Worm (Caenorhabditis elegans) whole organism, L1 larva: ENCODE results near the gene F54D12.1.

Experiments
- C04F5.9 ChIP-seq: sonication (generic microtip); optimal IDR thresholded peaks from 2 replicates; lab custom pipeline; 2016; ENCODE audit warnings: missing genetic modification characterization, missing compliant biosample characterization
- C16A3.4 ChIP-seq: fragments of 150-350 bp; optimal IDR thresholded peaks from 2 replicates; lab custom pipeline; 2014; ENCODE audit warnings: missing biosample characterization, missing genetic modification characterization
- F16B12.6 ChIP-seq: fragments of 150-350 bp; optimal IDR thresholded peaks from 2 replicates; lab custom pipeline; 2014; ENCODE audit warnings: missing biosample characterization, missing genetic modification characterization
- Y116A8C.19 ChIP-seq: sonication (generic microtip); optimal IDR thresholded peaks from 2 replicates; lab custom pipeline; 2016; ENCODE audit warnings: missing compliant biosample characterization, missing genetic modification characterization, borderline replicate concordance
- aha-1 ChIP-seq: fragments of 150-350 bp; optimal IDR thresholded peaks from 2 replicates; lab custom pipeline; 2014; ENCODE audit warnings: missing biosample characterization, missing genetic modification characterization
- alr-1 ChIP-seq: fragments of 200-800 bp; sonication (Bioruptor generic); optimal IDR thresholded peaks from 2 replicates; lab custom pipeline; 2018; ENCODE audit warnings: borderline replicate concordance, mild to moderate bottlenecking, missing genetic modification characterization, missing compliant biosample characterization
- ama-1 ChIP-seq: fragments of 150-350 bp; optimal IDR thresholded peaks from 2 replicates; lab custom pipeline; 2014
- blmp-1 ChIP-seq: fragments of 150-350 bp; optimal IDR thresholded peaks from 2 replicates; lab custom pipeline; 2014; ENCODE audit warnings: missing biosample characterization, missing genetic modification characterization
- ceh-82 ChIP-seq, 3 experiments: fragments of 150-350 bp in 1 of 3; sonication (generic microtip) in 2 of 3; optimal IDR thresholded peaks; 2 replicates each; lab custom pipeline; 2014 to 2017; ENCODE audit warnings: missing biosample characterization in 3 of 3, missing genetic modification characterization in 3 of 3
- ces-1 ChIP-seq: fragments of 150-350 bp; optimal IDR thresholded peaks from 2 replicates; lab custom pipeline; 2014; ENCODE audit warnings: missing biosample characterization, missing genetic modification reagents, missing genetic modification characterization
- dpl-1 ChIP-seq, 3 experiments: fragments of 150-350 bp in 2 of 3; sonication (generic microtip) in 1 of 3; optimal IDR thresholded peaks; 2 replicates each; lab custom pipeline; 2014 to 2017; ENCODE audit warnings: missing biosample characterization in 3 of 3, missing genetic modification characterization in 3 of 3, missing genetic modification reagents in 3 of 3
- efl-1 ChIP-seq, 4 experiments: fragments of 150-350 bp; optimal IDR thresholded peaks in 3 of 4; peaks in 1 of 4; 1 replicate in 1 of 4; 2 replicates in 3 of 4; lab custom pipeline; 2014; ENCODE audit warnings: missing biosample characterization in 2 of 4, missing genetic modification characterization in 2 of 4, missing genetic modification reagents in 2 of 4
- efl-3 ChIP-seq: fragments of 200-800 bp; sonication (Bioruptor generic); optimal IDR thresholded peaks from 2 replicates; lab custom pipeline; 2018; ENCODE audit warnings: mild to moderate bottlenecking, missing genetic modification characterization, missing compliant biosample characterization
- fkh-8 ChIP-seq: sonication (generic microtip); optimal IDR thresholded peaks from 2 replicates; lab custom pipeline; 2016; ENCODE audit warnings: mild to moderate bottlenecking, missing genetic modification characterization, missing compliant biosample characterization
- fos-1 ChIP-seq: fragments of 150-350 bp; optimal IDR thresholded peaks from 2 replicates; lab custom pipeline; 2014; ENCODE audit warnings: missing biosample characterization, missing genetic modification characterization
- hlh-17 ChIP-seq: fragments of 200-800 bp; sonication (Bioruptor generic); optimal IDR thresholded peaks from 2 replicates; lab custom pipeline; 2018; ENCODE audit warnings: missing genetic modification characterization, mild to moderate bottlenecking, missing compliant biosample characterization, moderate library complexity, borderline replicate concordance
- irx-1 ChIP-seq: sonication (generic microtip); optimal IDR thresholded peaks from 2 replicates; lab custom pipeline; 2016; ENCODE audit warnings: missing genetic modification characterization, missing compliant biosample characterization
- jun-1 ChIP-seq: fragments of 150-350 bp; optimal IDR thresholded peaks from 2 replicates; lab custom pipeline; 2014; ENCODE audit warnings: missing biosample characterization, missing genetic modification reagents, missing genetic modification characterization
- lin-13 ChIP-seq: fragments of 150-350 bp; optimal IDR thresholded peaks from 2 replicates; lab custom pipeline; 2014; ENCODE audit warnings: missing biosample characterization, missing genetic modification reagents, missing genetic modification characterization
- lsy-2 ChIP-seq, 2 experiments: fragments of 150-350 bp; optimal IDR thresholded peaks; 2 replicates each; lab custom pipeline; 2014; ENCODE audit warnings: missing biosample characterization in 2 of 2, missing genetic modification characterization in 2 of 2
- mep-1 ChIP-seq: fragments of 150-350 bp; optimal IDR thresholded peaks from 2 replicates; lab custom pipeline; 2014; ENCODE audit warnings: missing biosample characterization, missing genetic modification characterization
- nhr-11 ChIP-seq: fragments of 150-350 bp; optimal IDR thresholded peaks from 2 replicates; lab custom pipeline; 2014; ENCODE audit warnings: missing biosample characterization, missing genetic modification characterization
- nhr-19 ChIP-seq: fragments of 200-800 bp; sonication (Bioruptor generic); conservative IDR thresholded peaks from 2 replicates; pipeline ENCODE4 v1.3.6; 2022; ENCODE audit warnings: missing genetic modification characterization, missing compliant biosample characterization
- nhr-20 ChIP-seq: sonication (generic microtip); optimal IDR thresholded peaks from 2 replicates; lab custom pipeline; 2016; ENCODE audit warnings: mild to moderate bottlenecking, missing genetic modification characterization, missing compliant biosample characterization
- nhr-71 ChIP-seq: sonication (generic microtip); optimal IDR thresholded peaks from 2 replicates; lab custom pipeline; 2016; ENCODE audit warnings: mild to moderate bottlenecking, missing genetic modification characterization, moderate library complexity, missing compliant biosample characterization
- nhr-76 ChIP-seq: sonication (generic microtip); optimal IDR thresholded peaks from 2 replicates; lab custom pipeline; 2017; ENCODE audit warnings: missing biosample characterization, missing genetic modification characterization
- nhr-77 ChIP-seq: fragments of 150-350 bp; optimal IDR thresholded peaks from 2 replicates; lab custom pipeline; 2014; ENCODE audit warnings: missing biosample characterization, missing genetic modification characterization
- nhr-85 ChIP-seq: sonication (generic microtip); peaks from one replicate; lab custom pipeline; 2016; ENCODE audit warnings: missing genetic modification characterization, inconsistent platforms, missing compliant biosample characterization
- pag-3 ChIP-seq: sonication (generic microtip); optimal IDR thresholded peaks from 2 replicates; lab custom pipeline; 2017; ENCODE audit warnings: missing genetic modification characterization, mild to moderate bottlenecking, missing compliant biosample characterization, antibody characterized with exemption, borderline replicate concordance; ENCODE audit not compliant: insufficient read depth
- rnt-1 ChIP-seq: sonication (generic microtip); optimal IDR thresholded peaks from 2 replicates; lab custom pipeline; 2016; ENCODE audit warnings: mild to moderate bottlenecking, missing genetic modification characterization, moderate library complexity, missing compliant biosample characterization
- skn-1 ChIP-seq: fragments of 150-350 bp; optimal IDR thresholded peaks from 2 replicates; lab custom pipeline; 2014; ENCODE audit warnings: missing biosample characterization, missing genetic modification characterization
- snpc-4 ChIP-seq: fragments of 150-350 bp; optimal IDR thresholded peaks from 2 replicates; lab custom pipeline; 2014; ENCODE audit warnings: missing biosample characterization, missing genetic modification characterization
- sptf-1 ChIP-seq: fragments of 150-350 bp; optimal IDR thresholded peaks from 2 replicates; lab custom pipeline; 2014; ENCODE audit warnings: missing biosample characterization, missing genetic modification characterization
- tlp-1 ChIP-seq: fragments of 150-350 bp; optimal IDR thresholded peaks from 2 replicates; lab custom pipeline; 2014; ENCODE audit warnings: missing biosample characterization, missing genetic modification characterization
- unc-130 ChIP-seq: fragments of 150-350 bp; optimal IDR thresholded peaks from 2 replicates; lab custom pipeline; 2017; ENCODE audit warnings: missing biosample characterization, missing genetic modification characterization, inconsistent platforms
- unc-30 ChIP-seq: sonication (generic microtip); optimal IDR thresholded peaks from 2 replicates; lab custom pipeline; 2017; ENCODE audit warnings: missing biosample characterization, missing genetic modification characterization
- unc-86 ChIP-seq: sonication (generic microtip); optimal IDR thresholded peaks from 2 replicates; lab custom pipeline; 2016; ENCODE audit warnings: missing genetic modification characterization, missing compliant biosample characterization
- xbp-1 ChIP-seq: sonication (generic microtip); optimal IDR thresholded peaks from 2 replicates; lab custom pipeline; 2016; ENCODE audit warnings: missing genetic modification characterization, missing compliant biosample characterization
- zip-4 ChIP-seq: fragments of 200-800 bp; sonication (Bioruptor generic); optimal IDR thresholded peaks from 2 replicates; lab custom pipeline; 2018; ENCODE audit warnings: mild to moderate bottlenecking, missing genetic modification characterization, moderate library complexity, missing compliant biosample characterization
- ztf-11 ChIP-seq, 2 experiments: sonication (generic microtip); optimal IDR thresholded peaks; 2 replicates each; lab custom pipeline; 2016 to 2017; ENCODE audit warnings: missing genetic modification characterization in 2 of 2, missing biosample characterization in 1 of 2, missing compliant biosample characterization in 1 of 2

F54D12.1 gene

ce11 chrII:1372966-1373365 is 27.2 kb upstream of the F54D12.1 start:
- TF ChIP-seq efl-1 (optimal IDR thresholded peaks at IDR 0.05; lab: Kevin White, UChicago) (no peak), efl-1 (GFP tag; optimal IDR thresholded peaks at IDR 0.05 in 1 of 2; lab: Kevin White, UChicago) (peak in 1 of 2 experiments; percentile 18), tlp-1 (tag; lab: Kevin White, UChicago) (no peak), fkh-8 (tag; lab: Kevin White, UChicago) (no peak), unc-30 (tag; lab: Kevin White, UChicago) (no peak)

DNA sequence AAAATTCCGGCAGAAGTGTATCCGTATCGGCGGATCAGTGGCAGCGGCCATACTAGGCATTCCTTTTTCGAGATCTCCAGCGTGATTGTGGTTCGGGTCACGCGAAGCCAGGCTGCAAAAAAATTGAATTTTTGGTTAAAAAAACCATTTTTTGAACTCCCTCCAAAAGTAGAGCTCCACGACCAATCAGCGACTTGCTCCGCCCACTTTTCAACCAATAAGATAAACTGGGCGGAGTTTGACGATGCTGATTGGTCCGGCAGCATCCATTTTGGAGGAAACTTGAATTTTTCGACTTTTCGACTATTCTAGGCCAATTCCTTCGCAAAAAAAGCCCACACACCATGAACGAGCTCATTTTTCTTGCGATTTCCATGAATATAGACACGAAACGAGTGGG is 25.7 kb upstream of the F54D12.1 start:
- TF ChIP-seq nhr-85 (peak; percentile 14), C16A3.4 (tag; lab: Kevin White, UChicago) (no peak), alr-1 (no peak), lsy-2 (tag; optimal IDR thresholded peaks at IDR 0.05; lab: Kevin White, UChicago) (no peak), pag-3 (tag; lab: Kevin White, UChicago) (no peak)
- TF ChIP-seq, all 84 proteins: peak for 1

DNA sequence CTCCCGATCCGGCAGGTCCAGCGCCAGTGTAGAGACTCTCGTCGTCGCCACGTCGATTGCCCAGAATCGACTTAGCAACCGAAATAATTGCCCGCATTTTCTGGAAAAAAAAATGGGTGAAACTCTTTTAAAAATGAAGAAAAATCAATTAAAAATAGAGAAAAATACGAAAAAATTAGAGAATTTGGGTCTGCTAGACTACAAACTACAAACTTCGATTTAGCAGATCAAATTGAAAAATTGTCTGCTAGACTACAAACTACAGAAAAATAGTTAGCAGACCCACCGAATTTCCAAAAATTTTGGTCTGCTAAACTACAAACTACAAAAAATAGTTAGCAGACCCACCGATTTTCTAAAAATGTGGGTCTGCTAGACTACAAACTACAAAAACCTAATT is 25.3 kb upstream of the F54D12.1 start, which contains the start of gene rog-1:
TSS of gene rog-1 (minus strand) at position 101 of the 400 bp plus-strand sequence.
- TF ChIP-seq irx-1 (tag; lab: Kevin White, UChicago) = no peak
- TF ChIP-seq unc-130 = no peak
- no peak for TF ChIP-seq ama-1 (lab: Kevin White, UChicago)
- no peak for TF ChIP-seq efl-3 (GFP tag; lab: Kevin White, UChicago)
- no peak for TF ChIP-seq nhr-20 (tag; lab: Kevin White, UChicago)

ce11 chrII:1375627-1376026 is 24.6 kb upstream of the F54D12.1 start:
- TF ChIP-seq lsy-2 (tag; optimal IDR thresholded peaks at IDR 0.05; lab: Kevin White, UChicago) = peak; percentile 19 to 30
- no peak for TF ChIP-seq fos-1
- peak; percentile 49 for TF ChIP-seq nhr-71 (tag; lab: Kevin White, UChicago)
- TF ChIP-seq nhr-76 (tag; lab: Kevin White, UChicago) = no peak
- TF ChIP-seq dpl-1 (GFP tag; optimal IDR thresholded peaks at IDR 0.05; lab: Kevin White, UChicago) = peak in 1 of 3 experiments; percentile 10
- TF ChIP-seq pag-3 (tag; lab: Kevin White, UChicago) = peak; percentile 62
- TF ChIP-seq rnt-1 (tag; lab: Kevin White, UChicago) = peak; percentile 69
- 0 out of 2 replicates have a peak, but pooled peaks have one; percentile 22 for TF ChIP-seq nhr-19 (GFP tag; lab: Robert Waterston, UW)
- no peak for TF ChIP-seq sptf-1 (tag; lab: Kevin White, UChicago)
- peak; percentile 48 for TF ChIP-seq blmp-1 (tag; lab: Kevin White, UChicago)
- no peak for TF ChIP-seq mep-1 (tag; lab: Kevin White, UChicago)
- no peak for TF ChIP-seq ceh-82 (tag; optimal IDR thresholded peaks at IDR 0.05; lab: Kevin White, UChicago)
- no peak for TF ChIP-seq hlh-17
- no peak for TF ChIP-seq skn-1
- peak; percentile 13 for TF ChIP-seq unc-130
- TF ChIP-seq xbp-1 (tag; lab: Kevin White, UChicago) = no peak
- peak in 1 of 2 experiments; percentile 16 for TF ChIP-seq efl-1 (optimal IDR thresholded peaks at IDR 0.05; lab: Kevin White, UChicago)
- TF ChIP-seq efl-1 (GFP tag; optimal IDR thresholded peaks at IDR 0.05 in 1 of 2; lab: Kevin White, UChicago) = peak in 1 of 2 experiments; percentile 2

DNA sequence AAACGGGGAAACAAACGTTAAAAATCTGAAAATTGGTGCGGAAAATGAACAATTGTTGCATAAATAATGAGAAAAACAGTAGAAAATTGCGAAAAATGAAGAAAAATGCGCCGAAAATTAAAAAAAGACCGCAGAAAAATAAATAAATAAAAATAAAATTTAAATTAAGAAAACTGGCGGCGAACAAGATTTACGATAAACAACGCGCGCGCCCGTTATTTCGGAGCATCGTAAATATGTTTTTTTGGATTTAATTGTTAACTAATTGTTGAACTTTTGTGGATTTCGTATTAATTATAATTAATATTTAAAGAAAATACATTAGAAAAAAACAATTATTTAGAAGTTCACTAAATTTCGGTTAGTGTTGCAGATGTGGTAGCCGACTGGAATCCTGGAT is 23.4 kb upstream of the F54D12.1 start:
- TF ChIP-seq ztf-11 (tag; optimal IDR thresholded peaks at IDR 0.05; lab: Kevin White, UChicago) (no peak), dpl-1 (GFP tag; optimal IDR thresholded peaks at IDR 0.05; lab: Kevin White, UChicago) (peak in 1 of 3 experiments; percentile 31), hlh-17 (no peak), snpc-4 (tag; lab: Kevin White, UChicago) (no peak), efl-1 (optimal IDR thresholded peaks at IDR 0.05; lab: Kevin White, UChicago) (peak in 1 of 2 experiments; percentile 28), efl-1 (GFP tag; optimal IDR thresholded peaks at IDR 0.05 in 1 of 2; lab: Kevin White, UChicago) (peak in 1 of 2 experiments; percentile 53)
- TF ChIP-seq, all 84 proteins: peak for 2

DNA sequence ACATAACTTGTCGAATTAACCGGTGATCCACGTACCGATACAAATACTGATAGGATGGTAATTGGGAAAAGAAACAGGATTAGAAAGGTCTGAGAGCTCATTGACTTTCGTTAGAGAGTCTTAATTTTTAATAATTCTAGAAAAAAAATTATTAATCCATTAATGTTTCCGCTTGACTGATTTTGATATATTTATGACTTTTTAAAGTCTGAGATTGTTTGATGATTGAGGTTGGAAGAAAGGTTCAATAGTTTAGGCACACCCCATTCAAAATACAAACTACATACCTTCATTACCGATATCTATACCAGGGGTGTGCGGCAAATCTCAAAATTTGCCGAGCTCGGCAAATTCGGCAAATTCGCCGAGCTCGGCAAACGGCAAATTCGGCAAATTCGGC is 21.9 kb upstream of the F54D12.1 start, which contains the start of gene F54D12.10:
TSS of gene F54D12.10 (minus strand) at position 101 of the 400 bp plus-strand sequence.
- TF ChIP-seq unc-30 (tag; lab: Kevin White, UChicago) (no peak), unc-86 (tag; lab: Kevin White, UChicago) (no peak), C04F5.9 (tag; lab: Kevin White, UChicago) (no peak), F16B12.6 (tag; lab: Kevin White, UChicago) (no peak), zip-4 (GFP tag; lab: Kevin White, UChicago) (no peak), nhr-11 (tag; lab: Kevin White, UChicago) (no peak), blmp-1 (tag; lab: Kevin White, UChicago) (no peak), dpl-1 (GFP tag; optimal IDR thresholded peaks at IDR 0.05; lab: Kevin White, UChicago) (no peak), efl-3 (GFP tag; lab: Kevin White, UChicago) (no peak), tlp-1 (tag; lab: Kevin White, UChicago) (no peak), aha-1 (no peak), nhr-77 (tag; lab: Kevin White, UChicago) (no peak), Y116A8C.19 (tag; lab: Kevin White, UChicago) (no peak), hlh-17 (no peak), lin-13 (GFP tag; lab: Kevin White, UChicago) (no peak), ces-1 (no peak), jun-1 (tag; lab: Kevin White, UChicago) (no peak)
